Fruit fly (Drosophila melanogaster): ENCODE data around the gene CG9427.

CG9427 gene

DNA sequence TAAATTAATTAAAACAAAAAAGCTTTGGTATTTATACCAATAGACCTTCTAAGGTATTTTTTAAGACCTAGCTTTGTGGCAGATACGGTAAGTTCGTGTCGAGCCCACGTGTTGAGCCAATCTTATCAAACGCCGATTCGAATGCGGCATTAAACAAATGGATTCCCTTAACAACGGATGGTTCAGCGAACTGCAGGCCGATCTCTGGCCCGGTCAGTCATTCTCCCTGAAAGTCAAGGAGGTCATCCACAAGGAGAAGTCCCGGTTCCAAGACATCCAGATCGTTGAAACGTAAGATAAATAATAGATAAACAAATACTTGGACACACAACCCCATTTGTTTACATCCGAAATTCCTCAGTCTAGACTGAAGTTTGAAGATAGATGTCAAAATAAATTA, 4.8 kb upstream of the CG9427 start, which contains the start of gene SpdS (continued):
- TF ChIP-seq CHES-1-like (GFP tag; optimal IDR thresholded peaks at IDR 0.05) (no peak), otp (GFP tag; IDR thresholded peaks at IDR 0.05) (no peak), CG1024 (GFP tag; IDR thresholded peaks at IDR 0.05) (no peak), MBD-R2 (GFP tag; IDR thresholded peaks at IDR 0.05) (0 out of 2 replicates have a peak, but pooled peaks have one; percentile 18), CG17328 (GFP tag; IDR thresholded peaks at IDR 0.05) (no peak), nmo (GFP tag; optimal IDR thresholded peaks at IDR 0.05) (no peak), CG12071 (GFP tag; optimal IDR thresholded peaks at IDR 0.05) (no peak), Spps (tag; optimal IDR thresholded peaks at IDR 0.05) (no peak), gcm (GFP tag; optimal IDR thresholded peaks at IDR 0.05) (no peak), CG7987 (GFP tag; optimal IDR thresholded peaks at IDR 0.05) (no peak), CG34376 (GFP tag; optimal IDR thresholded peaks at IDR 0.05) (peak; percentile 28), CG34422 (GFP tag; IDR thresholded peaks at IDR 0.05) (peak; percentile 72; the same call in 1 of the 3 replicates), ham (GFP tag; IDR thresholded peaks at IDR 0.05) (no peak), Dll (GFP tag; IDR thresholded peaks at IDR 0.05; ENCODE audit: partially characterized antibody) (no peak), dmrt99B (tag; optimal IDR thresholded peaks at IDR 0.05) (no peak), Max (GFP tag; optimal IDR thresholded peaks at IDR 0.05) (peak; percentile 83), chn (GFP tag; optimal IDR thresholded peaks at IDR 0.05) (no peak), CG17829 (tag; optimal IDR thresholded peaks at IDR 0.05) (no peak), Rx (GFP tag; IDR thresholded peaks at IDR 0.05) (no peak), ftz-f1 (GFP tag; optimal IDR thresholded peaks at IDR 0.05) (no peak), CG6272 (GFP tag; IDR thresholded peaks at IDR 0.05) (no peak), Dp (GFP tag; optimal IDR thresholded peaks at IDR 0.05) (no peak), chinmo (GFP tag; IDR thresholded peaks at IDR 0.05; ENCODE audit: partially characterized antibody) (no peak), CG10274 (GFP tag; optimal IDR thresholded peaks at IDR 0.05) (no peak), Optix (GFP tag; IDR thresholded peaks at IDR 0.05) (no peak), CG8944 (GFP tag; optimal IDR thresholded peaks at IDR 0.05) (no peak), wor (GFP tag; IDR thresholded peaks at IDR 0.05) (no peak), sr (GFP tag; IDR thresholded peaks at IDR 0.05) (no peak), pzg (GFP tag; optimal IDR thresholded peaks at IDR 0.05) (peak; percentile 35), ara (GFP tag; IDR thresholded peaks at IDR 0.05) (no peak), lov (optimal IDR thresholded peaks at IDR 0.05) (no peak), lov (GFP tag; IDR thresholded peaks at IDR 0.05) (no peak), CG43689 (GFP tag; IDR thresholded peaks at IDR 0.05) (no peak), CG31388 (GFP tag; optimal IDR thresholded peaks at IDR 0.05) (no peak), scrt (GFP tag; optimal IDR thresholded peaks at IDR 0.05) (peak; percentile 84), Dbx (GFP tag; IDR thresholded peaks at IDR 0.05) (no peak), Hmx (GFP tag; optimal IDR thresholded peaks at IDR 0.05) (no peak), Abd-B (GFP tag; optimal IDR thresholded peaks at IDR 0.05) (no peak), Nf-YC (tag; optimal IDR thresholded peaks at IDR 0.05) (no peak), ken (GFP tag; IDR thresholded peaks at IDR 0.05) (no peak), CG32767 (GFP tag; IDR thresholded peaks at IDR 0.05) (no peak), CG4854 (GFP tag; optimal IDR thresholded peaks at IDR 0.05) (no peak), Hand (GFP tag; optimal IDR thresholded peaks at IDR 0.05) (no peak), mld (GFP tag; IDR thresholded peaks at IDR 0.05; ENCODE audit: partially characterized antibody) (no peak), z (GFP tag; IDR thresholded peaks at IDR 0.05) (no peak), sens (GFP tag) (peak; percentile 62), CkIIα-i1 (GFP tag; IDR thresholded peaks at IDR 0.05) (no peak), HmgD (GFP tag; optimal IDR thresholded peaks at IDR 0.05) (no peak), wek (GFP tag; optimal IDR thresholded peaks at IDR 0.05) (peak; percentile 23), Sox100B (GFP tag; optimal IDR thresholded peaks at IDR 0.05) (no peak), CG3065 (GFP tag; optimal IDR thresholded peaks at IDR 0.05) (no peak), Poxn (GFP tag; IDR thresholded peaks at IDR 0.05) (no peak), CG3838 (GFP tag; optimal IDR thresholded peaks at IDR 0.05) (no peak)

Data from whole organism, embryonic.